Fruit fly (Drosophila melanogaster): ENCODE data around the gene CG32650.

dm6 chrX:12937825-12938520 is 39.5 kb upstream of the CG32650 start:
- TF ChIP-seq CG10348 (GFP tag; IDR thresholded peaks at IDR 0.05) = no peak
- TF ChIP-seq fd96Ca (GFP tag; IDR thresholded peaks at IDR 0.05) = no peak
- no peak for TF ChIP-seq Snoo (tag; optimal IDR thresholded peaks at IDR 0.05)
- TF ChIP-seq EcR (GFP tag; optimal IDR thresholded peaks at IDR 0.05) = no peak
- peak; percentile 28 for TF ChIP-seq CG9948 (tag; optimal IDR thresholded peaks at IDR 0.05)
- TF ChIP-seq D1 (tag; optimal IDR thresholded peaks at IDR 0.05) = no peak
- no peak for TF ChIP-seq CG14655 (GFP tag; optimal IDR thresholded peaks at IDR 0.05)
- TF ChIP-seq rn (GFP tag; IDR thresholded peaks at IDR 0.05) = no peak
- TF ChIP-seq CG12605 (GFP tag; IDR thresholded peaks at IDR 0.05) = no peak
- TF ChIP-seq CG8159 (tag; optimal IDR thresholded peaks at IDR 0.05) = peak; percentile 54
- no peak for TF ChIP-seq CG4496 (GFP tag; IDR thresholded peaks at IDR 0.05)
- no peak for TF ChIP-seq CG13204 (GFP tag; optimal IDR thresholded peaks at IDR 0.05)
- no peak for TF ChIP-seq CG34367 (tag; optimal IDR thresholded peaks at IDR 0.05)
